Fruit fly (Drosophila melanogaster): Measurements from ENCODE around the gene CG16989.

DNA sequence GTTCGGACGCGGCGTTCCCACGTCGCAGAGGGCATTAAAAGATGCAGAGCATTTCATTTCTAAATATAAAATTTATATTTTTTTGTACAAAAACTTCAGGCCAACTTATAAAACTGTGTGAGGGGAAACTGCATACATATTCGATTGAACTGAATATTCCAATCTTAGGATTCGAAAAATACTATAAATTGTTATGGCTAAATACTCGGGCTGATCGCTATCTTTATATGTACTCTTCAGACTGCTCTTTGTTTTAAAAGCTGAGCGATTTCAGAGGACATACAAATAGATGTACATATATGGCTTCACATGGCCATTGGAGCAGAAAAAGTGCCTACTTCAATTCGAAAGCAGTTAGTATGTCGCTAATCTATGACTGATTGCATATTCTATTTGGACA, 10.4 kb downstream of the CG16989 start, which contains the start of gene CG13359:
- TF ChIP-seq CG1024 (GFP tag; IDR thresholded peaks at IDR 0.05): no peak
- TF ChIP-seq Sry-δ (GFP tag; optimal IDR thresholded peaks at IDR 0.05): no peak
- no peak for TF ChIP-seq CHES-1-like (GFP tag; optimal IDR thresholded peaks at IDR 0.05)
- no peak for TF ChIP-seq Ets65A (GFP tag)
- TF ChIP-seq CG10543 (GFP tag; optimal IDR thresholded peaks at IDR 0.05): no peak
- no peak for TF ChIP-seq mld (GFP tag; IDR thresholded peaks at IDR 0.05; ENCODE audit: partially characterized antibody)
- no peak for TF ChIP-seq pan (optimal IDR thresholded peaks at IDR 0.05)
- no peak for TF ChIP-seq pan (GFP tag; optimal IDR thresholded peaks at IDR 0.05 in 1 of 2, IDR thresholded peaks at IDR 0.05 in 1 of 2)
- no peak for TF ChIP-seq gfzf (GFP tag; optimal IDR thresholded peaks at IDR 0.05)
- no peak for TF ChIP-seq Bdp1 (GFP tag; optimal IDR thresholded peaks at IDR 0.05)
- TF ChIP-seq Dbx (GFP tag; IDR thresholded peaks at IDR 0.05): no peak
- no peak for TF ChIP-seq CG7271 (tag; optimal IDR thresholded peaks at IDR 0.05)
